Worm (Caenorhabditis elegans): ENCODE measurements around the gene B0252.5.
A peak's percentile ranks its signal among the peaks of the same experiment; 100 is the strongest.

B0252.5 gene

ce11 chrII:6923792-6924191 lies 5.1 kb upstream of the B0252.5 start:
- TF ChIP-seq lin-15B (tag; optimal IDR thresholded peaks at IDR 0.05) = no peak
- no peak for TF ChIP-seq mab-9 (GFP tag; IDR thresholded peaks at IDR 0.05)
- no peak for TF ChIP-seq mep-1 (tag; optimal IDR thresholded peaks at IDR 0.05)
- TF ChIP-seq Y116A8C.19 (tag; optimal IDR thresholded peaks at IDR 0.05; ENCODE audit: borderline replicate concordance) = no peak
- no peak for TF ChIP-seq F16B12.6 (tag; optimal IDR thresholded peaks at IDR 0.05)
- TF ChIP-seq hlh-4 (tag; optimal IDR thresholded peaks at IDR 0.05) = no peak
- TF ChIP-seq grh-1 (GFP tag; IDR thresholded peaks at IDR 0.05) = no peak
- no peak for TF ChIP-seq ceh-82 (tag; optimal IDR thresholded peaks at IDR 0.05)
- TF ChIP-seq C34B4.2 (tag; optimal IDR thresholded peaks at IDR 0.05) = no peak
- no peak for TF ChIP-seq egl-13 (tag; optimal IDR thresholded peaks at IDR 0.05)
- no peak for TF ChIP-seq skn-1 (tag; optimal IDR thresholded peaks at IDR 0.05)
- TF ChIP-seq fkh-4 (tag; optimal IDR thresholded peaks at IDR 0.05; ENCODE audit: borderline replicate concordance) = no peak
- no peak for TF ChIP-seq nhr-77 (tag; optimal IDR thresholded peaks at IDR 0.05)
- TF ChIP-seq nhr-76 (tag; optimal IDR thresholded peaks at IDR 0.05) = no peak

DNA sequence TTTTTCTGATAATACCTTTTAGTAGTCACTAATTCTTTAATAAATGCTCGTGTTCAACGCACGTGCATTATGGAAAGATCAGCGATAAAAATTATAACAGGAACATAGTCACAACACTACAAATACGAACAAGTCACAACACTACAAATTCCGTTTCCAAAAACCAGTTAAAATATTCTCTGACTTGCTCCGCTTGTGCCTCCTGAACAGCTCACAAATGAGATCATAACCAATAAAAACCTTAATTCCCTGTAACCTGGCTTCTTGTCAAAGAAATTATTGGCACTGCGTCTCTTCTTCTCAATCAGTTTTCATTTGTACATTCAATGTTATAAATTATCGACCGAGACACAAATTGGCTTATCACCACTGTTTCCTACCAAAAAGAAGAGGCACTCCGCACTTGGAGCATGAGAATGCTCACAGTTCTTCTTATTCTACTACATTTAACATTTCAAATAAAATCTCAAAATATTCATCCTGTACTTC lies 729 bp upstream of the B0252.5 start, which contains the start of gene B0252.1:
Gene B0252.1 (plus strand): TSS at position 318 of the 489 bp plus-strand sequence.
- TF ChIP-seq zip-4 (GFP tag; optimal IDR thresholded peaks at IDR 0.05) (no peak), nhr-77 (tag; optimal IDR thresholded peaks at IDR 0.05) (no peak), snu-23 (GFP tag; optimal IDR thresholded peaks at IDR 0.05) (no peak), unc-62 (GFP tag; optimal IDR thresholded peaks at IDR 0.05) (no peak), hlh-4 (tag; optimal IDR thresholded peaks at IDR 0.05) (no peak), lsy-2 (tag; optimal IDR thresholded peaks at IDR 0.05) (no peak), hlh-17 (GFP tag; optimal IDR thresholded peaks at IDR 0.05; ENCODE audit: borderline replicate concordance) (no peak), skn-1 (tag; optimal IDR thresholded peaks at IDR 0.05) (no peak), alr-1 (tag; optimal IDR thresholded peaks at IDR 0.05; ENCODE audit: borderline replicate concordance) (no peak), unc-98 (GFP tag; IDR thresholded peaks at IDR 0.05) (no peak), ama-1 (optimal IDR thresholded peaks at IDR 0.05) (no peak), tbx-2 (tag; optimal IDR thresholded peaks at IDR 0.05) (no peak), pax-3 (tag; optimal IDR thresholded peaks at IDR 0.05) (no peak), unc-130 (tag; optimal IDR thresholded peaks at IDR 0.05) (no peak), xbp-1 (tag; optimal IDR thresholded peaks at IDR 0.05) (no peak), pqm-1 (tag; optimal IDR thresholded peaks at IDR 0.05) (no peak)

DNA sequence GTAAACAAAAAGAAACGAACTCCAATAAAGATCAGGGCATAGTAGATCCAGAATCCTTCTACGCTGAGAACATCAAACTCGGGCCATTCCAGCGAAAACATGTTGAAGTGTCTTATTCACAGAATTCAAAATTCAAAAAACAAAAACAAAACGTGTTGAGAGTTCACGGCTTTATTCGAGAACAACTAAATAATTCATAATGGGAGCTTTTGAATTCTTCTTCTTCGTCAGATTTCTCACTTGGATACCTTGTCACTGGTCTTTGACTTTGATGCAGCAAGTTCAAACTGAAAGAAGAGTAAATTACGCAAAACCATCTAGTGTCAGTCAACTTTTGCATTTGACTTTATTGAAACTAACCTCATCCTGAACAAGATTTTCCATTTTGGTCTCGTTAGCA lies 968 bp downstream of the B0252.5 start, which contains the start of gene B0252.11:
Gene B0252.11 (minus strand): TSS at position 101 of the 400 bp plus-strand sequence.
- no peak for TF ChIP-seq efl-1 (optimal IDR thresholded peaks at IDR 0.05)
- TF ChIP-seq efl-1 (GFP tag; optimal IDR thresholded peaks at IDR 0.05 in 1 of 2) = peak in 1 of 2 experiments; percentile 85
- TF ChIP-seq alr-1 (tag; optimal IDR thresholded peaks at IDR 0.05; ENCODE audit: borderline replicate concordance) = no peak

DNA sequence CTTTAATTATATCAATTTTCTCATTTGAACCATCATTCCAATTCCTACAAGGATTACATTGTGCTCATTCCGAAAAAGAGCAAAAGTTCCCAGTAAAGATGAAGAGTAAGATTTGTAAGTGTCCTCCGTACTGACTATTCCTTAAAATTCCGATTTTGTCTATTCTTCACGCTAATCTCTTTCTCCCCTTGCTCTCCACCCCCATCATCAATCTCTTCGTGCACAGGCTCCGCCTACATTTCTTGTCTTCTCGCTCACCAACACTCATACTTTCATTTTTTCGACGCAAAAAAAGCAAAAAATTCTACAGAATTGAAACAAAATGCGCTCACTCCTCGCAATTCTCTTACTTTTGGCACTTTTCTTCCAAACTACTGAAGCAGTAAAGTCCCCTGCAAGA lies 2.8 kb downstream of the B0252.5 start, which contains the start of gene B0252.8:
Gene B0252.8 (plus strand): TSS at position 292 of the 400 bp plus-strand sequence.
- no peak for TF ChIP-seq pax-3 (tag; optimal IDR thresholded peaks at IDR 0.05)
- TF ChIP-seq ztf-11 (tag; optimal IDR thresholded peaks at IDR 0.05) = no peak
- no peak for TF ChIP-seq F16B12.6 (tag; optimal IDR thresholded peaks at IDR 0.05)

- TF ChIP-seq aha-1 (tag; optimal IDR thresholded peaks at IDR 0.05) = no peak
- peak; percentile 44 for TF ChIP-seq snpc-4 (tag; optimal IDR thresholded peaks at IDR 0.05)
- TF ChIP-seq lin-15B (tag; optimal IDR thresholded peaks at IDR 0.05) = peak; percentile 38
- no peak for TF ChIP-seq unc-62 (GFP tag; optimal IDR thresholded peaks at IDR 0.05)
- TF ChIP-seq nhr-90 (tag; optimal IDR thresholded peaks at IDR 0.05; ENCODE audit: poor library complexity) = peak; percentile 96
- peak; percentile 61 for TF ChIP-seq blmp-1 (tag; optimal IDR thresholded peaks at IDR 0.05)
- TF ChIP-seq isw-1 (GFP tag; IDR thresholded peaks at IDR 0.05) = peak; percentile 87
- peak; percentile 66 for TF ChIP-seq ztf-4 (tag; optimal IDR thresholded peaks at IDR 0.05)
- no peak for TF ChIP-seq pag-3 (tag; optimal IDR thresholded peaks at IDR 0.05; ENCODE audit: borderline replicate concordance, insufficient read depth)
- TF ChIP-seq lir-3 (tag; optimal IDR thresholded peaks at IDR 0.05; ENCODE audit: poor library complexity) = peak; percentile 97
- TF ChIP-seq pqm-1 (tag; optimal IDR thresholded peaks at IDR 0.05) = no peak
- peak; percentile 91 for TF ChIP-seq hlh-4 (tag; optimal IDR thresholded peaks at IDR 0.05)
- TF ChIP-seq rnt-1 (tag; optimal IDR thresholded peaks at IDR 0.05) = peak; percentile 99
- peak; percentile 96 to 97 for TF ChIP-seq lin-35 (GFP tag; optimal IDR thresholded peaks at IDR 0.05)
- peak; percentile 84 for TF ChIP-seq unc-130 (tag; optimal IDR thresholded peaks at IDR 0.05)
- TF ChIP-seq nhr-47 (tag; optimal IDR thresholded peaks at IDR 0.05) = peak; percentile 96
- TF ChIP-seq nhr-71 (tag; optimal IDR thresholded peaks at IDR 0.05) = peak; percentile 94
- peak; percentile 30 for TF ChIP-seq F16B12.6 (tag; optimal IDR thresholded peaks at IDR 0.05)
- peak; percentile 96 for TF ChIP-seq egl-13 (tag; optimal IDR thresholded peaks at IDR 0.05)
- no peak for TF ChIP-seq unc-30 (tag; optimal IDR thresholded peaks at IDR 0.05)
- TF ChIP-seq ztf-11 (tag; optimal IDR thresholded peaks at IDR 0.05) = peak in 1 of 2 experiments; percentile 99
- no peak for TF ChIP-seq alr-1 (tag; optimal IDR thresholded peaks at IDR 0.05; ENCODE audit: borderline replicate concordance)
Observed at ce11 chrII:6913309-6913708, 5.4 kb downstream of the B0252.5 start, which contains the start of gene cyn-10. Gene cyn-10 (minus strand): TSS chrII:6913365.

Data from whole organism, L1 larva.